Fruit fly (Drosophila melanogaster): ENCODE measurements around the gene RpL24.

RpL24 gene

DNA sequence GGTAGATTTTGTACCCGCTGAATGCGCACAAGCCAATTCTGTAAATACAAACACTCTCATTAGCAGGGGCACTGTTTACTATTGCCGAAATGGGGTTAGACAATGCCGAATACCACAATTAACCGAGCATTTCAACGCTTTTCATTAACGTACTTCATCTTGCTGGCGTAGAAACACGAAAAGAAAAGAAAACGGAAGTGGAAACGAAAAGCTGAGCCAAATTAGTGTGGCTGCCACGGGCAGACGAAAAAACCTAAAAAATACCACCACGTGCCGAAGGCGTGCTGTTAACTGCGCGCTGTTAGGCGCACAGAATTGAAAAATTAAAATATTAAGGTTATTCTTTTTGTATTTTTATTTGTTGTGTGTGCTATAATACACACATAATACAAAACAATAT is at the start of gene RpL24:
Gene RpL24 (minus strand): TSS at position 229 of the 400 bp plus-strand sequence.
- TF ChIP-seq CG8478 (optimal IDR thresholded peaks at IDR 0.05) (no peak), usp (GFP tag; optimal IDR thresholded peaks at IDR 0.05) (no peak), pan (optimal IDR thresholded peaks at IDR 0.05) (no peak), EcR (GFP tag; optimal IDR thresholded peaks at IDR 0.05) (no peak), Dll (optimal IDR thresholded peaks at IDR 0.05) (no peak), psq (optimal IDR thresholded peaks at IDR 0.05) (no peak)

DNA sequence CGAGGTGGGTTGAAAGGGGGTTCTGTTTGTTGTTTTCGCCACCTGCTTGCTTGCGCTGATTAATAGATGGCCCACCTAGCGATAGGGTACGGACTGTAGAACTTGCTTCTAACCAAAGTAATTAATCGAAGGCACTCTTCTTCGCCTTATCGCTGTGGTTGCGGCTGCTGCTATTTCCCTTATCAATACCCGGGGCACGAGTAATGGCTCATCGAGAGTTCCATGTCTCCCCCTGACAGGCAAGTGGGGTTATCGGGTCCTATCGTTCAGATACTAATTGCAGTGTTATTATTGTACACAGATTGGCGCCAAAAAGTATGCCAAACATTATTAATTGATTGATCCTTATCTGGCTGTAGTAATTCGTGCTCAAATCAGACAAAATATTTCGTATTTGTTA is 41.9 kb upstream of the RpL24 start:
- TF ChIP-seq pan (optimal IDR thresholded peaks at IDR 0.05) (no peak), usp (GFP tag; optimal IDR thresholded peaks at IDR 0.05) (no peak), EcR (GFP tag; optimal IDR thresholded peaks at IDR 0.05) (no peak), psq (optimal IDR thresholded peaks at IDR 0.05) (no peak), CG8478 (optimal IDR thresholded peaks at IDR 0.05) (no peak), Dll (optimal IDR thresholded peaks at IDR 0.05) (no peak)

DNA sequence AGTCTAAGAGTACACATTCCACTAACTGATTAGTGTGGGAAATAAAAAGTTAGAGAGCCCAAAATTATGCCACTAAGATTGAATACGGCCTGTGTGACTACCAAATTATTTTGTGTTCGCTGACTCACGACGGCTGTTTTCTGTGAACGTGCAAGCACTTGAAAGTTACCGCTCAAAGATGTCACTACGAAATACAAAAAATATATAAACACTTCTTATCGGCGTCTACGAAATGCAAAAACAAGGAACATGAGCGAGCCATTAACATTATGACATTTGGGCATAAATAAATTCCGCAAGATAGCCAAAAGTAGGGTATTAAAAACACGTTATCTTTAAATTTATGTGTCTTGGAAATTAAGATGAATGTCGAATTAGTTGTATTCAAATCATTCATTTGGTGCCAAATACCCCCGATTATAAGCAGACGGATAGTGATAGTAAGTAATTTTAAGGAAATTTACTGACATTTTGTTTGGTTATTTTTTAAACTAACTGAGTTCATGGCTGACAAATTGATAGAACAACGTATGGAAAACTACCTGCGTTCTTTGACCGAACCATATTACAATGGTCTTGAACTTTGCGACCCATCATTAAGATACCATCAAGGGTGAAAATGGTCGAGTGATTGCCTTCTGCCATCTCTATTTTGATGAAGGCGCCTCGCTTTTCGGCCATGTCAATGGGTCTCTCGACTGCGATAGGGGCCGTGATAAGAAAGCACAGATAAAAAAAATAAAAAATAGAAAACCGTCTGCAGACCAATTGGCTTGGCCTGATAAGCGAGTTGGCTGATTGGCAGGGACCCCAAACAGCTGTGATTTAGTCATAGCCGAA is 40.1 kb upstream of the RpL24 start, which contains the start of gene Tehao:
Gene Tehao (plus strand): TSS at position 828 of the 840 bp plus-strand sequence.
- no peak for TF ChIP-seq pan (optimal IDR thresholded peaks at IDR 0.05)

DNA sequence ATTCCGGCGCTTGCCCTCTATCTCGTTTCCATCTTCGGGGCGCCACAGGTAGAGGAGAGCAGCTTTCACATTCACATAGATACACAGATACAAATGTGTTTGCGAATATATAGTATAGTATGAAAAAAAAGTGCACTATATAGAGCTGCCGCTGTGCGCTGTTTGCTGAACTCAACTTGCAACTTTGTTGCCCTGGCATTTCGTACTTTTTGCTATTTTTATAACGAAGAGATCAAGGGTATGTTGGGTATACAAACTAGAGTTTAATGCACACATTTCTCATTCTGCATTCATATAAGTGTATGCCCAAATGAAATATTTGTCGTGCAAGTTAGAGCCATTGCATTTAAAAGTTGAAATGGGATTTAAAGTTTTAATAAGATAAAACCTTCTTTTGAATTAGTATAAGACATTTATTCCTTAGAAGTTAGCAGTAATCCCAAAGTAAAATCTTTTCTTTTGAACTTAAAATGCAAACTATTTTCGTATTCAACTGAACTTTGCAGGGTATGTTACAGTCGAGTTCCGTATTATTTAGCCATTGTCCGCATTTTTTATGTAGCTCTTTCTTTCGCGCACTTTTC is 36.1 kb upstream of the RpL24 start:
- no peak for TF ChIP-seq Dll (optimal IDR thresholded peaks at IDR 0.05)
- TF ChIP-seq CG8478 (optimal IDR thresholded peaks at IDR 0.05) = no peak
- no peak for TF ChIP-seq usp (GFP tag; optimal IDR thresholded peaks at IDR 0.05)
- TF ChIP-seq pan (optimal IDR thresholded peaks at IDR 0.05) = no peak
- TF ChIP-seq psq (optimal IDR thresholded peaks at IDR 0.05) = no peak
- no peak for TF ChIP-seq EcR (GFP tag; optimal IDR thresholded peaks at IDR 0.05)

DNA sequence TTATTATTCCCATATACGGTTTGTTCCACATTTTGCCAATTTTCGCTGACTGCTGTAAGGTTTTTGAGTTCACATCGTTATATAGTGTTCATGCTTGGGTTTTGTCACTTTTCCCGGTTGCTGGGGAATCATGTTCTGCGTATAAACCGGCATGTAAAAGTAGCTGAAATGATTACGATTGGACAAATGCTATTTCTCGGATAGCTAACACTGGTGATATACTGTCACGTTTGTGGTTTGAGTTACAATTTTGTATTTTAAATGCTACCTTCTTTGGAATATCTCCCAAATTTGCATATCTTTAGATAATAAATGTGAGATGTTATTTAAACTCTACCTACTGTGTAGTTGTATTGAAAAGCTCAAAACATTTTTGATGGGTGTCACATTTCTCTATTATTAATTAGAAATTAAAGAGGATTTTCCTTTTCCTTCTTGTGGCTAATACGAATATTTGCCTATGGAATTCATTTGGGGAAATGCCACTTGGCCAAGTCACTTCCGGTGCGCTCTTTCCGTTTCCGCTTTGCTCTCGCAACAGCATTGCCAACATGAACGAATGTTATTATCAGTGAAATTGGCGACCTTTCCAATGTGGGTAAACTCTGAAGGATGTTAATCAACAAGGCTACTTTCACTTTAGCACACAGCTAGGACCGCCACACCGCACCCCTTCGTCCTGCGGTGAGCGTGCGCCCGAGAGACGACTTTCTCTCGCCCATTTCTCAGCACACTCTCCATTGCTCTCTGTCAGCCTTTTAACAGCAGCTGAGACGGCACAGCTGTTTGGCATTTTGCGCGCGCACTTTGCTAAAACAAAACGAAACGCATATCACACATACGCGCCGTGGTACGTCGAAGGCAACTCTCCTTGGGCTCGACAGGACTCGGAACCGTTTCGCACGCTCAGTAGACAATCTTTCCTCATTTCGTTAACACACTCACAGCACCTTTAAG is 19.9 kb upstream of the RpL24 start, which contains the start of the genes CG16956, CG42784 and CG43850:
Gene CG16956 (minus strand): TSS at position 51 of the 957 bp plus-strand sequence.
Gene CG42784 (plus strand): TSS at position 907 of the 957 bp plus-strand sequence.
Gene CG43850 (plus strand): TSS at position 907 of the 957 bp plus-strand sequence.
- TF ChIP-seq Dll (optimal IDR thresholded peaks at IDR 0.05) (no peak), CG8478 (optimal IDR thresholded peaks at IDR 0.05) (no peak), usp (GFP tag; optimal IDR thresholded peaks at IDR 0.05) (no peak), psq (optimal IDR thresholded peaks at IDR 0.05) (no peak), pan (optimal IDR thresholded peaks at IDR 0.05) (no peak), EcR (GFP tag; optimal IDR thresholded peaks at IDR 0.05) (no peak)

DNA sequence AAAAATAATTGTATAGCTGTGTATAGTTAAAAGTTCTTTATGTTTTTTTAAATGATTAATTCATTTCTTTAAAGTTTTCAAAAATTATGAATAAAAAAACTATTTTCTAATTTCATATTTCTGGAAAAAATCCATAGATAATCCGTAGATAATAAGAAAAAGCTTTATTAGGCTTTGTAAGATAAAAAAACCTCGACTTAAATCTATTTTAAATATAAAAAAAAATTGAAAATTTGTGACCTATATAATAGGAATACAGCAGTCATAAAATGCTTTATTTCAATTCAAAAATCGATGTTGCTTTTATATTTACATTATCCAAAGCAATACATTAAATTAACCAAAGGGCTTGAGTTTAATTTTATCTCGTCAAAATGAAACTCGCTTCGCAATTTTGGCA is 17.3 kb upstream of the RpL24 start, which contains the start of gene Flad2:
Gene Flad2 (plus strand): TSS at position 301 of the 400 bp plus-strand sequence.
- TF ChIP-seq Dll (optimal IDR thresholded peaks at IDR 0.05) = no peak

DNA sequence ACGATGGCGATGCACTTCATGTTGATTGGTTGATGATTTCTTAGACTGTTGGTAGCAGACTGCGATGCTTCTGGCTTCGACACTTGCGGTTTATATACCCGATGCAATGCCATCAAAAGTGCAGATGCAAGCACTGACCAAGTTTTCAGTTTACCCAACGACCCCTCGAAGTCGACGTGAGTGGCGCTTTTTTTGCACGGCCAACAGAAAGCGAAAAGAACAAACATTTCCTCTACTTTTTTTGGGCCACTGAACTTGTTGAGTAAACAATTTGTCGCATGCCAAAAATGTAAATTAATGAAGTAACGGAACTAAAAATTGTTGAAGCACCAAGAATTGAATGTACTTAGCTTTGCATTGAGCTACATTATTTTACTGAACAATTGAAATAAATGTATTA is 16.6 kb upstream of the RpL24 start, which contains the start of gene Vm34Ca:
Gene Vm34Ca (minus strand): TSS at position 66 of the 400 bp plus-strand sequence.
- TF ChIP-seq Dll (optimal IDR thresholded peaks at IDR 0.05) = no peak
- no peak for TF ChIP-seq usp (GFP tag; optimal IDR thresholded peaks at IDR 0.05)
- TF ChIP-seq EcR (GFP tag; optimal IDR thresholded peaks at IDR 0.05) = no peak
- no peak for TF ChIP-seq CG8478 (optimal IDR thresholded peaks at IDR 0.05)
- TF ChIP-seq psq (optimal IDR thresholded peaks at IDR 0.05) = no peak
- TF ChIP-seq pan (optimal IDR thresholded peaks at IDR 0.05) = no peak

DNA sequence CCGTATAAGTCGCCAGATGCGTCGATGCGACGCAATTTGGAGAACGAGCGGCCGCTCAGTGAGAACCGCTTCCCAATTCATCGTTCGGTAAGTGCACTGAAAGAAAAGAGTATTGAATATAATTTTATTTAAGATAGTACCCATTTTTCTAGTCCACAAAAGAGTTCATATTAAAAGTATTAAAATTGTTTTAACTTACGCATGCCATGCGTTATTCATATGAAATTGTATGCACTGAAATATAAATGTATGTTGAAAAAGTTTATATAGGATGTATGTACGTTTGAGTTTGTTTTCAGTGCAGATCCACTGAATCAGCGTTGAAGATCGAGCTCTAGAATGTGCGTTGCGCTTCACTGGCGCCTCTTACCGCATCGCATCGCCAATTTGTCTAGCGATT is 4.6 kb upstream of the RpL24 start:
- TF ChIP-seq EcR (GFP tag; optimal IDR thresholded peaks at IDR 0.05) = no peak
- TF ChIP-seq psq (optimal IDR thresholded peaks at IDR 0.05) = no peak
- no peak for TF ChIP-seq usp (GFP tag; optimal IDR thresholded peaks at IDR 0.05)
- TF ChIP-seq pan (optimal IDR thresholded peaks at IDR 0.05) = no peak
- TF ChIP-seq CG8478 (optimal IDR thresholded peaks at IDR 0.05) = no peak
- TF ChIP-seq Dll (optimal IDR thresholded peaks at IDR 0.05) = no peak

DNA sequence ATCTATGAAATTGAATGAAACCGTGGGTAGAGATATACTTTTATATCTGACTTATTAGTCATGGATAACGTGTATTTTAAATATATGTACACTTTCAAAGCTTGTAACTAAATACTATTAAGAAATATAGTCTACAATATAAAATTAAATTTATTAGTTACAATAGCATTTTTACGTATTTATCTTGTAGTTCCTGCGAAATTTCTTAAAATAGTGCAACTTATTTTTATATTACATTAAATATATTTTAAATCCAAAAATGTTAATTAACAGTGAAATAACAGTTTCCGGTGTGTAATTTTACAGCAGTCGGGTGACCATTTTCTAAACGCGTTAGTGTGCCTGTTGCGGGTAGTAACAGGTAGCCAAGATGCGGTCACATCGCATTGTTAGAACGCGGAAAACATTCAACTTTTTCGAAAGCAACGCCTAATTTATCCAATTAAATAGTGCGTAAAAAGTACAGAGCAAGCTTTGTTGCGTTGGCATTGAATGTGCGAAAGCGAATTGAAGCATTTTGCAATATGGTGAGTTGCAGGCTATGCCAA is 3.8 kb upstream of the RpL24 start, which contains the start of the genes CG10859 and CG7110:
Gene CG10859 (minus strand): TSS at position 51 of the 548 bp plus-strand sequence.
Gene CG7110 (plus strand): TSS at position 378 of the 548 bp plus-strand sequence.
- no peak for TF ChIP-seq CG8478 (optimal IDR thresholded peaks at IDR 0.05)
- no peak for TF ChIP-seq usp (GFP tag; optimal IDR thresholded peaks at IDR 0.05)
- no peak for TF ChIP-seq psq (optimal IDR thresholded peaks at IDR 0.05)
- TF ChIP-seq EcR (GFP tag; optimal IDR thresholded peaks at IDR 0.05) = no peak
- TF ChIP-seq pan (optimal IDR thresholded peaks at IDR 0.05) = no peak
- no peak for TF ChIP-seq Dll (optimal IDR thresholded peaks at IDR 0.05)

DNA sequence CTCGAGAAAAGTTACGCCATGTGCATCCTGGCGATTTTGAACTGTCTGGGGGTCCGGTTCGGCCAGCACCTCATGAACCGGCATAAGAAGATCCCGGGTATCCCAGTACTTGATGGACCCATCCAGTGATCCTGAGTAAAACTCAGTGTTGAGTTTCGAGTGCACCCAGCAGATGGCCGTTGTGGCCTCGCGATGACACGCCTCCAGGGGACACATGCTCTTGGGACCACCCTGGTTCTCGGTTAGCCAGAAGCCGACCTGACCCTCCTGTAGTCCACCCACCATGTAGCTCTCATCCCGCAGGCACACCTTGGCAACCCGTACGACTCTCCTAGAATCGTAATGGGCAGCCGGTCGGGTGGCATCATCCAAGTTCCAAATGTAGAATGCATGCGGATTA is 2.5 kb upstream of the RpL24 start:
- TF ChIP-seq pan (optimal IDR thresholded peaks at IDR 0.05) = no peak
- TF ChIP-seq CG8478 (optimal IDR thresholded peaks at IDR 0.05) = no peak

DNA sequence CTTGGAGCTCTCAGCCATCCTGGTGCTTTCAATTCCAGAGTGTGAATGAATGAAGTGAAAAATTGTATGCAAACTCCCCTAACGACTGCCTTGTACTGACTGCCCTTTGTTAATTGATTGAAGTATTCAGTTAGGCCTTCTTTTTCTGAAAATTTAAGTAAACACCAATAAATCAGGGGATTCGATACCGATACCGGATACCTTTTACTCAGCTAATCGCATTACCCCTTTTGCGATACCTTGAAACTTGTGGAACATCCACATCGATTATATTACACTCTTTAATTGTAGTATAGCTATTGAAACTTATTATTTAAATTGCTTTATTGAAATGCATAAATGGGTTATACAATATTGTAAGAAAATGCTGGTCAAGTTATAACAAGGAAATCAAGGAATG is 1.2 kb upstream of the RpL24 start, which contains the start of gene CG16957:
Gene CG16957 (minus strand): TSS at position 101 of the 400 bp plus-strand sequence.
- no peak for TF ChIP-seq EcR (GFP tag; optimal IDR thresholded peaks at IDR 0.05)
- no peak for TF ChIP-seq CG8478 (optimal IDR thresholded peaks at IDR 0.05)
- no peak for TF ChIP-seq psq (optimal IDR thresholded peaks at IDR 0.05)
- no peak for TF ChIP-seq usp (GFP tag; optimal IDR thresholded peaks at IDR 0.05)
- TF ChIP-seq Dll (optimal IDR thresholded peaks at IDR 0.05) = no peak
- no peak for TF ChIP-seq pan (optimal IDR thresholded peaks at IDR 0.05)

Measured in whole organism.